Fruit fly (Drosophila melanogaster): Measurements from ENCODE around the gene CG8188.

The CG8188 gene

dm6 chrX:17742592-17743364 lies 40.0 kb upstream of the CG8188 start (continued):
- TF ChIP-seq crc (GFP tag; optimal IDR thresholded peaks at IDR 0.05) (peak; percentile 16), odd (GFP tag; optimal IDR thresholded peaks at IDR 0.05) (no peak), Trl (optimal IDR thresholded peaks at IDR 0.05) (peak; percentile 23 to 56), Trl (GFP tag; optimal IDR thresholded peaks at IDR 0.05) (no peak), luna (GFP tag; optimal IDR thresholded peaks at IDR 0.05) (no peak), Ravus (GFP tag; IDR thresholded peaks at IDR 0.05) (no peak), fd3F (GFP tag; optimal IDR thresholded peaks at IDR 0.05) (peak; percentile 28), en (GFP tag; optimal IDR thresholded peaks at IDR 0.05) (peak; percentile 18), CG4617 (GFP tag; optimal IDR thresholded peaks at IDR 0.05; ENCODE audit: borderline replicate concordance) (no peak), bowl (GFP tag; IDR thresholded peaks at IDR 0.05) (no peak), br (optimal IDR thresholded peaks at IDR 0.05) (no peak), CG2199 (GFP tag; IDR thresholded peaks at IDR 0.05) (peak; percentile 82; the same call in 2 of the 3 replicates), pfk (GFP tag; optimal IDR thresholded peaks at IDR 0.05) (peak; percentile 1), Sox100B (GFP tag; optimal IDR thresholded peaks at IDR 0.05) (peak; percentile 49), CG12769 (tag; optimal IDR thresholded peaks at IDR 0.05) (peak; percentile 42), Drgx (GFP tag; IDR thresholded peaks at IDR 0.05) (peak; percentile 58; the same call in 1 of the 2 replicates), fd64A (GFP tag; optimal IDR thresholded peaks at IDR 0.05) (no peak), Rfx (GFP tag; IDR thresholded peaks at IDR 0.05) (peak; percentile 9; the same call in 1 of the 2 replicates), CG2129 (GFP tag; IDR thresholded peaks at IDR 0.05; ENCODE audit: partially characterized antibody) (no peak), ara (GFP tag; IDR thresholded peaks at IDR 0.05) (no peak), sqz (GFP tag; optimal IDR thresholded peaks at IDR 0.05) (no peak), Bteb2 (GFP tag; optimal IDR thresholded peaks at IDR 0.05) (no peak), esg (GFP tag; conservative IDR thresholded peaks at IDR 0.05) (no peak; the same call in 1 of the 2 replicates), CG4360 (GFP tag; IDR thresholded peaks at IDR 0.05) (no peak), D19A (tag; optimal IDR thresholded peaks at IDR 0.05) (peak; percentile 23), slbo (GFP tag; IDR thresholded peaks at IDR 0.05) (peak; percentile 29; the same call in 1 of the 2 replicates), gsb-n (tag; optimal IDR thresholded peaks at IDR 0.05) (no peak), CG8089 (GFP tag; optimal IDR thresholded peaks at IDR 0.05) (peak; percentile 22), aop (GFP tag; IDR thresholded peaks at IDR 0.05) (no peak), CG8359 (GFP tag; optimal IDR thresholded peaks at IDR 0.05; ENCODE audit: borderline replicate concordance) (no peak), Scr (GFP tag; IDR thresholded peaks at IDR 0.05; ENCODE audit: partially characterized antibody) (no peak), gro (GFP tag; optimal IDR thresholded peaks at IDR 0.05) (no peak), nerfin-1 (tag; optimal IDR thresholded peaks at IDR 0.05) (no peak), CG34224 (GFP tag; IDR thresholded peaks at IDR 0.05; ENCODE audit: partially characterized antibody) (0 out of 3 replicates have a peak, but pooled peaks have one; percentile 52), dmrt11E (tag; optimal IDR thresholded peaks at IDR 0.05) (peak; percentile 42), Fer2 (tag; optimal IDR thresholded peaks at IDR 0.05) (no peak), CrebB (tag; optimal IDR thresholded peaks at IDR 0.05) (no peak), CG2678 (tag; optimal IDR thresholded peaks at IDR 0.05) (peak; percentile 65), CG6254 (GFP tag; optimal IDR thresholded peaks at IDR 0.05) (no peak)

- TF ChIP-seq CG15269 (tag; optimal IDR thresholded peaks at IDR 0.05) (no peak), CG4282 (GFP tag; optimal IDR thresholded peaks at IDR 0.05) (no peak), CG6654 (GFP tag; optimal IDR thresholded peaks at IDR 0.05) (no peak), CG4707 (GFP tag; optimal IDR thresholded peaks at IDR 0.05) (peak; percentile 78), seq (GFP tag; IDR thresholded peaks at IDR 0.05) (no peak), zf30C (GFP tag; optimal IDR thresholded peaks at IDR 0.05) (peak; percentile 3), Xrp1 (GFP tag; IDR thresholded peaks at IDR 0.05) (no peak; the same call in 1 of the 2 replicates), CG14710 (tag; optimal IDR thresholded peaks at IDR 0.05) (no peak), CG8765 (GFP tag; IDR thresholded peaks at IDR 0.05) (no peak), CG11456 (GFP tag; IDR thresholded peaks at IDR 0.05) (no peak), CG3726 (GFP tag; IDR thresholded peaks at IDR 0.05) (no peak), fu2 (GFP tag; optimal IDR thresholded peaks at IDR 0.05) (no peak), Hmr (GFP tag; optimal IDR thresholded peaks at IDR 0.05) (no peak)
These were observed 39.1 kb upstream of the CG8188 start for dm6 chrX:17741864-17742297.
